Worm (Caenorhabditis elegans) whole organism, young adult: ENCODE data around the gene bcc-1.

Experiments
- B0336.3 ChIP-seq: fragments of 200-800 bp; sonication (Bioruptor generic); IDR thresholded peaks from 2 replicates; pipeline ENCODE4 v1.3.6; 2022; ENCODE audit warnings: missing genetic modification characterization, missing compliant biosample characterization
- C06A6.2 ChIP-seq: fragments of 200-800 bp; sonication (Bioruptor generic); conservative IDR thresholded peaks from 2 replicates; pipeline ENCODE4 v1.3.6; 2022; ENCODE audit warnings: missing genetic modification characterization, missing compliant biosample characterization
- D2030.7 ChIP-seq: fragments of 200-800 bp; sonication (Bioruptor generic); IDR thresholded peaks from 2 replicates; pipeline ENCODE4 v1.3.6; 2022; ENCODE audit warnings: missing genetic modification reagents, missing genetic modification characterization, missing compliant biosample characterization
- F10E7.11 ChIP-seq: sonication (generic microtip); optimal IDR thresholded peaks from 2 replicates; lab custom pipeline; 2017; ENCODE audit warnings: mild to moderate bottlenecking, missing genetic modification characterization, moderate library complexity, missing compliant biosample characterization
- F33H1.4 ChIP-seq: fragments of 200-800 bp; sonication (Bioruptor generic); IDR thresholded peaks from 2 replicates; pipeline ENCODE4 v1.3.6; 2022; ENCODE audit warnings: missing genetic modification reagents, missing genetic modification characterization, missing compliant biosample characterization
- T07F8.4 ChIP-seq: sonication (generic microtip); optimal IDR thresholded peaks from 2 replicates; lab custom pipeline; 2016; ENCODE audit warnings: mild to moderate bottlenecking, missing genetic modification characterization, moderate library complexity, missing compliant biosample characterization
- Y56A3A.18 ChIP-seq: fragments of 200-800 bp; sonication (Bioruptor generic); IDR thresholded peaks from 2 replicates; pipeline ENCODE4 v1.3.6; 2022; ENCODE audit warnings: missing genetic modification reagents, missing genetic modification characterization, missing compliant biosample characterization
- athp-1 ChIP-seq: sonication (generic microtip); optimal IDR thresholded peaks from 2 replicates; lab custom pipeline; 2017; ENCODE audit warnings: mild to moderate bottlenecking, missing genetic modification characterization, missing compliant biosample characterization
- bed-1 ChIP-seq: fragments of 200-800 bp; sonication (Bioruptor generic); IDR thresholded peaks from 2 replicates; pipeline ENCODE4 v1.3.6; 2022; ENCODE audit warnings: missing genetic modification reagents, missing genetic modification characterization, missing compliant biosample characterization
- ccch-3 ChIP-seq: fragments of 200-800 bp; sonication (Bioruptor generic); optimal IDR thresholded peaks from 2 replicates; lab custom pipeline; 2018; ENCODE audit warnings: mild to moderate bottlenecking, missing genetic modification characterization, missing compliant biosample characterization
- cebp-2 ChIP-seq: fragments of 200-800 bp; sonication (Bioruptor generic); IDR thresholded peaks from 2 replicates; pipeline ENCODE4 v1.3.6; 2022; ENCODE audit warnings: missing genetic modification characterization, missing compliant biosample characterization
- ceh-100 ChIP-seq: fragments of 200-800 bp; sonication (Bioruptor generic); IDR thresholded peaks from 2 replicates; pipeline ENCODE4 v1.3.6; 2022; ENCODE audit warnings: missing genetic modification reagents, missing genetic modification characterization, missing compliant biosample characterization
- chd-7 ChIP-seq: sonication (generic microtip); optimal IDR thresholded peaks from 2 replicates; lab custom pipeline; 2016; ENCODE audit warnings: mild to moderate bottlenecking, missing genetic modification characterization, moderate library complexity, missing compliant biosample characterization
- egrh-3 ChIP-seq: fragments of 200-800 bp; sonication (Bioruptor generic); IDR thresholded peaks from 2 replicates; pipeline ENCODE4 v1.3.6; 2022; ENCODE audit warnings: missing genetic modification reagents, missing genetic modification characterization, missing compliant biosample characterization
- fkh-3 ChIP-seq: sonication (generic microtip); optimal IDR thresholded peaks from 2 replicates; lab custom pipeline; 2016; ENCODE audit warnings: mild to moderate bottlenecking, missing genetic modification characterization, missing compliant biosample characterization
- him-1 ChIP-seq: sonication (generic microtip); optimal IDR thresholded peaks from 2 replicates; lab custom pipeline; 2016; ENCODE audit warnings: missing genotype, missing genetic modification reagents, missing genetic modification characterization, missing compliant biosample characterization
- hlh-12 ChIP-seq: sonication (generic microtip); optimal IDR thresholded peaks from 2 replicates; lab custom pipeline; 2016; ENCODE audit warnings: missing genetic modification characterization, missing compliant biosample characterization
- hrde-1 ChIP-seq: sonication (generic microtip); optimal IDR thresholded peaks from 2 replicates; lab custom pipeline; 2016; ENCODE audit warnings: missing genetic modification characterization, mild to moderate bottlenecking, missing compliant biosample characterization, moderate library complexity, missing genotype, missing genetic modification reagents, borderline replicate concordance
- hsf-1 ChIP-seq: fragments of 200-800 bp; sonication (Bioruptor generic); IDR thresholded peaks from 2 replicates; pipeline ENCODE4 v1.3.6; 2022; ENCODE audit warnings: missing genetic modification reagents, missing genetic modification characterization, missing compliant biosample characterization
- lin-54 ChIP-seq: fragments of 200-800 bp; sonication (Bioruptor generic); optimal IDR thresholded peaks from 2 replicates; lab custom pipeline; 2018; ENCODE audit warnings: mild to moderate bottlenecking, missing genetic modification characterization, missing compliant biosample characterization
- lsy-27 ChIP-seq: sonication (generic microtip); optimal IDR thresholded peaks from 2 replicates; lab custom pipeline; 2017; ENCODE audit warnings: missing genetic modification characterization, mild to moderate bottlenecking, missing compliant biosample characterization, antibody characterized with exemption, missing genotype, borderline replicate concordance; ENCODE audit not compliant: insufficient read depth
- madf-10 ChIP-seq: sonication (generic microtip); optimal IDR thresholded peaks from 2 replicates; lab custom pipeline; 2016; ENCODE audit warnings: mild to moderate bottlenecking, missing genetic modification characterization, missing compliant biosample characterization
- nfya-1 ChIP-seq: sonication (generic microtip); optimal IDR thresholded peaks from 2 replicates; lab custom pipeline; 2017; ENCODE audit warnings: antibody characterized with exemption, missing compliant biosample characterization, missing genetic modification characterization, borderline replicate concordance; ENCODE audit not compliant: insufficient read depth
- nhr-120 ChIP-seq: fragments of 200-800 bp; sonication (Bioruptor generic); IDR thresholded peaks from 2 replicates; pipeline ENCODE4 v1.3.6; 2022; ENCODE audit warnings: missing genetic modification characterization, missing compliant biosample characterization
- nhr-90 ChIP-seq: sonication (generic microtip); optimal IDR thresholded peaks from 2 replicates; lab custom pipeline; 2016; ENCODE audit warnings: missing genotype, mild to moderate bottlenecking, missing genetic modification characterization, missing compliant biosample characterization
- pbrm-1 ChIP-seq: fragments of 200-800 bp; sonication (Bioruptor generic); IDR thresholded peaks from 2 replicates; pipeline ENCODE4 v1.3.6; 2022; ENCODE audit warnings: missing genetic modification reagents, missing genetic modification characterization, missing compliant biosample characterization
- rec-8 ChIP-seq, 2 experiments: sonication (generic microtip); optimal IDR thresholded peaks; 2 replicates each; lab custom pipeline; 2016; ENCODE audit warnings: mild to moderate bottlenecking in 2 of 2, missing genetic modification characterization in 2 of 2, missing genetic modification reagents in 2 of 2, missing genotype in 2 of 2, missing biosample characterization in 1 of 2, missing compliant biosample characterization in 1 of 2, moderate library complexity in 1 of 2
- sea-2 ChIP-seq: fragments of 200-800 bp; sonication (Bioruptor generic); IDR thresholded peaks from 2 replicates; pipeline ENCODE4 v1.3.6; 2022; ENCODE audit warnings: missing genetic modification characterization, missing compliant biosample characterization
- snpc-1.3 ChIP-seq: sonication (generic microtip); optimal IDR thresholded peaks from 2 replicates; lab custom pipeline; 2017; ENCODE audit warnings: missing genetic modification characterization, mild to moderate bottlenecking, missing compliant biosample characterization, antibody characterized with exemption, moderate library complexity, missing genotype, missing genetic modification reagents; ENCODE audit not compliant: insufficient read depth
- sptf-2 ChIP-seq: fragments of 200-800 bp; sonication (Bioruptor generic); optimal IDR thresholded peaks from 2 replicates; lab custom pipeline; 2018; ENCODE audit warnings: mild to moderate bottlenecking, missing genetic modification characterization, missing compliant biosample characterization
- tbp1 ChIP-seq: fragments of 200-800 bp; sonication (Bioruptor generic); optimal IDR thresholded peaks from 2 replicates; lab custom pipeline; 2018; ENCODE audit warnings: mild to moderate bottlenecking, missing genetic modification characterization, missing compliant biosample characterization
- tlf-1 ChIP-seq: fragments of 200-800 bp; sonication (Bioruptor generic); optimal IDR thresholded peaks from 2 replicates; lab custom pipeline; 2018; ENCODE audit warnings: mild to moderate bottlenecking, missing genetic modification characterization, missing compliant biosample characterization
- unc-130 ChIP-seq: sonication (generic microtip); optimal IDR thresholded peaks from 2 replicates; lab custom pipeline; 2016; ENCODE audit warnings: missing genetic modification reagents, missing genetic modification characterization, missing compliant biosample characterization
- unc-62 ChIP-seq: fragments of 150-350 bp; optimal IDR thresholded peaks from 2 replicates; lab custom pipeline; 2014; ENCODE audit warnings: missing biosample characterization, missing genetic modification reagents, missing genetic modification characterization
- xnd-1 ChIP-seq: sonication (generic microtip); optimal IDR thresholded peaks from 2 replicates; lab custom pipeline; 2016; ENCODE audit warnings: missing genotype, missing genetic modification reagents, missing genetic modification characterization, missing compliant biosample characterization
- zfh-2 ChIP-seq: fragments of 200-800 bp; sonication (Bioruptor generic); conservative IDR thresholded peaks from 2 replicates; pipeline ENCODE4 v1.3.6; 2022; ENCODE audit warnings: missing genetic modification reagents, missing genetic modification characterization, missing compliant biosample characterization
- ztf-6 ChIP-seq: fragments of 200-800 bp; sonication (Bioruptor generic); IDR thresholded peaks from 2 replicates; pipeline ENCODE4 v1.3.6; 2022; ENCODE audit warnings: missing genetic modification reagents, missing genetic modification characterization, missing compliant biosample characterization

The bcc-1 gene

DNA sequence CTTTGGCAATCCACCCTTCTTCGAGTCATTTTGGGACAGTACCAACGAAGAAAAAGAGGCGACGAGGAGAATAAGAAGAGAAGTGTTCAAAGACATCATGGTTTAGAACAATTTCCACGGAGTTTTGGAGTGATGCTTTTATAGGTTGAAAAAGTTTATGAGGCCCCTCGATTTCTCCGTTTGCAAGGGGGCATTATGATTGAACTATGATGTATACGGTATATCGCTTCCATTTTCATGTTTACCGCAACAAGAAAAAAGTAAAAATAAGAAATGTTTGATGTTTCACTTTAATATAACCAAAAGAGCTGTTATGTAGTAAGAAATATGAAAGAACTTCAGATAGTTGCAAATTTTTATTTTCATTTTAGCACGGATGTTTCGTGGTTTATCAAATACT lies 9.0 kb upstream of the bcc-1 start, which contains the start of gene srlf-18:
TSS of gene srlf-18 (minus strand) at position 101 of the 400 bp plus-strand sequence.
- TF ChIP-seq xnd-1 (tag; lab: Kevin White, UChicago) (no peak), athp-1 (tag; lab: Kevin White, UChicago) (no peak)
- TF ChIP-seq, all 124 proteins: peak for 0

DNA sequence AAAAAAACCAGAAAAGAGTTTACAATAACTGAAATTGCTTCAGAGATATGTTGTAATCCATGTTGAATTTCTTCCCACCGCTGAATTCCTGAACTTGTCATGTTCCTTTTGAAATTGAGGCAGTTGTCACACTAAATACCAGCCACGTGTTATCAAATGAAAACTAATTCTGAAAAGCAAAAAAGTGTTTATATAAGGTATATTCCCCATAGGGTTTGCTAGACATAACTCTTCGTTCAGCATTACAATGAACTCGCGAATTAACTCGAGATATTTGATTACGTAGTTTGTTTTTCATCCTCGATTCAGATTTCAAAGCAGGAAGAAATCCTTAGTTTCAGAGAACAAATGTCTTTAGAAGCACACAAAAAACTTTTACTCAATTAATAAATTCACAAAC lies 7.9 kb upstream of the bcc-1 start, which contains the start of gene str-3:
TSS of gene str-3 (minus strand) at position 101 of the 400 bp plus-strand sequence.
- TF ChIP-seq ceh-100 (GFP tag; lab: Robert Waterston, UW): no peak

DNA sequence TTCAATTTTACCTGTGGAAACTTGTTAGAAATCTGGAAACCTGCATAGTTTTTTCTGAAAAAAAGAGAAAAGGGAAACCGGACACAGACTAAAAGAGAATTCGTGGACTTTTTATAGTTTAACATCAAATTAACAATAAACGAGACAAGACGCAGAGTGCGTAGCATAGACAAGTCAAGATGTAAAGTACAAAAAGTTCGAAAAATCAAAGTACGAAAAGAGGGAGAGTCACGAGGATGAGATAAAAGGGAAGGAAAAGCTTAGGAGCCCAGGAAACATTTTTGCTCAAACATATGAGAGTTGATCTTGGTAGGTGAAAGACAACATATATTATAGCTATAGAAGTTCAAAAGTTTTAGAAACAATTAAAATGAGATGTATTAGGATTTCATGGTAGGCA lies 5.4 kb upstream of the bcc-1 start, which contains the start of gene M7.12:
TSS of gene M7.12 (minus strand) at position 188 of the 400 bp plus-strand sequence.
- TF ChIP-seq nhr-120 (no peak), hlh-12 (tag; lab: Kevin White, UChicago) (no peak)

DNA sequence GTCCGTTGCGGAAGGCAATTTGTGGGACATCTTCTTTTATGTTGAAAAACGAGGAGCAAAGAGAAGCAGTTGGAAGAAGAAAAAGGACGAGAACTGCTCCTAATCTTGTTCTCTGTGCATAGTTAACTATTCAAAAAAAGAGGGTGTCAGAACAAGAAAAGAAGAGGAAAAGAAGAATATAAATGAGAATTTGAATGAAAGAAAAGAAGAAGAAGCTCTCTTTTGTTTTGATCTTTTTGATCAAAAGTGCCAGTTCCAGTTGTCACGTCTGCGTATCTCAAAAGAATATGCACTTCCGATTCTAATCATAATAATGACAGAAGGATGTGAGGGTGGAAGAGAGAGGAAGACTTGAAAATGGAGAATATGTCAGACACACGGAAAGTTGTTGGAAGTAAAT lies 2.6 kb upstream of the bcc-1 start, which contains the start of gene M7.8:
TSS of gene M7.8 (minus strand) at position 112 of the 400 bp plus-strand sequence.
- TF ChIP-seq hsf-1 (GFP tag; lab: Robert Waterston, UW) (no peak), him-1 (no peak), nhr-90 (tag; lab: Kevin White, UChicago) (no peak), egrh-3 (no peak), cebp-2 (GFP tag; lab: Robert Waterston, UW) (no peak), D2030.7 (no peak), sptf-2 (GFP tag; lab: Kevin White, UChicago) (no peak), ztf-6 (GFP tag; lab: Robert Waterston, UW) (no peak), bed-1 (GFP tag; lab: Robert Waterston, UW) (no peak), snpc-1.3 (no peak), T07F8.4 (tag; lab: Kevin White, UChicago) (no peak)

DNA sequence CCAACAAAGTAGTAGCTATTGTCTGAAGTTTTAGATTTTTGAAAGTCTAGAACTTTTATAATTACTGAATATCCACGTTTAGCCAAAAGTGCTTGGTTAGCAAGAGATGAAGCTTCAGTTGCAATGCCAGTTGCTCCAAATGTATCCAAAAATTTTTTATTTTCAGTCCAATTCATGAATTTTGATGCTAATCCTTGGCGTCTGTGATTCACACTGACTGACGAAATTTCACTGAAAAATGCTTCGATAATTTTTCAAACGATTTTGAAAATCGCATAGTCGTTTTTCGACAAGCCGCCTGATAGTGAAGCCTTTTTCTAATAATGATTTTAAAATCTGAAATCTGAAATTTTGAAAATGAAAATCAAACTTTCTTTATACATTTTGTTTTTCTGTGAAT lies 1.7 kb upstream of the bcc-1 start:
- no peak for TF ChIP-seq rec-8 (tag; optimal IDR thresholded peaks at IDR 0.05; lab: Kevin White, UChicago)
- TF ChIP-seq ccch-3: no peak
- no peak for TF ChIP-seq Y56A3A.18 (GFP tag; lab: Robert Waterston, UW)
- no peak for TF ChIP-seq B0336.3 (GFP tag; lab: Robert Waterston, UW)
- TF ChIP-seq sea-2 (GFP tag; lab: Robert Waterston, UW): no peak
- no peak for TF ChIP-seq F10E7.11
- TF ChIP-seq chd-7 (tag; lab: Kevin White, UChicago): no peak

DNA sequence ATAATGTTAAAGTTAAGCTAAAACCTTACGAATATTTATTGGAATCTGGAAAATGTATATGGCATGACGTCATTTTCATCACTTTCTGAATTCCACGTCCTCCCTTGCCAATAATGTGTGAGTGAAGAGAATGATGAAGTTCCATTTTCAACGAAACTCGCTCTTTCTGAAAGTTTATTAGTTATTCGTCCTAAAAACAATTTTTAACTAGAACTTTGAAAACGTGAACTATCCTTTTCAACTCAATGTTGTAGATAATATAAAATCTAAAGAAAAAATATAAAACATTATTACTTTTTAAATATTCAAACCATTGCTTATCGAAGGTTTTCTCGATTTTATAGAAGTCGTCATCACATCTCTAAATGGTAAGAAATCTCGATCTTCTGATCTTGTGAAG lies 2.8 kb downstream of the bcc-1 start, which contains the start of gene M7.7:
TSS of gene M7.7 (plus strand) at position 301 of the 400 bp plus-strand sequence.
- TF ChIP-seq Y56A3A.18 (GFP tag; lab: Robert Waterston, UW): no peak
- TF ChIP-seq nfya-1 (tag; lab: Kevin White, UChicago): no peak
- no peak for TF ChIP-seq tbp1 (GFP tag; lab: Kevin White, UChicago)
- no peak for TF ChIP-seq C06A6.2 (GFP tag; lab: Robert Waterston, UW)
- no peak for TF ChIP-seq tlf-1 (GFP tag; lab: Kevin White, UChicago)
- TF ChIP-seq madf-10 (tag; lab: Kevin White, UChicago): no peak
- TF ChIP-seq unc-62: no peak
- TF ChIP-seq rec-8 (tag; optimal IDR thresholded peaks at IDR 0.05; lab: Kevin White, UChicago): no peak
- TF ChIP-seq fkh-3 (tag; lab: Kevin White, UChicago): no peak
- no peak for TF ChIP-seq lin-54 (GFP tag; lab: Kevin White, UChicago)
- no peak for TF ChIP-seq hrde-1 (tag; lab: Kevin White, UChicago)
- no peak for TF ChIP-seq unc-130 (GFP tag; lab: Kevin White, UChicago)
- no peak for TF ChIP-seq lsy-27 (tag; lab: Kevin White, UChicago)
- no peak for TF ChIP-seq zfh-2 (GFP tag; lab: Robert Waterston, UW)
- TF ChIP-seq pbrm-1: no peak
- no peak for TF ChIP-seq F33H1.4 (GFP tag; lab: Robert Waterston, UW)
